Worm (Caenorhabditis elegans) whole organism, L4 larva: ENCODE data around the gene K07F5.7.

ENCODE experiments used
- F49E8.2 ChIP-seq: sonication (generic microtip); optimal IDR thresholded peaks from 2 replicates; lab custom pipeline; 2016; ENCODE audit warnings: missing compliant biosample characterization, mild to moderate bottlenecking, missing genetic modification characterization, borderline replicate concordance
- T26A8.4 ChIP-seq: fragments of 200-800 bp; sonication (Bioruptor generic); IDR thresholded peaks from 2 replicates; pipeline ENCODE4 v1.3.6; 2022; ENCODE audit warnings: missing genetic modification characterization, missing compliant biosample characterization
- Y48G9A.11 ChIP-seq: fragments of 200-800 bp; sonication (Bioruptor generic); IDR thresholded peaks from 2 replicates; pipeline ENCODE4 v1.3.6; 2022; ENCODE audit warnings: missing genetic modification reagents, missing genetic modification characterization, missing compliant biosample characterization
- Y75B8A.6 ChIP-seq: fragments of 200-800 bp; sonication (Bioruptor generic); IDR thresholded peaks from 2 replicates; pipeline ENCODE4 v1.3.6; 2022; ENCODE audit warnings: missing genetic modification reagents, missing genetic modification characterization, missing compliant biosample characterization
- aly-2 ChIP-seq: sonication (generic microtip); optimal IDR thresholded peaks from 2 replicates; lab custom pipeline; 2018; ENCODE audit warnings: missing biosample characterization, missing genetic modification characterization
- ama-1 ChIP-seq: fragments of 150-350 bp; optimal IDR thresholded peaks from 2 replicates; lab custom pipeline; 2014; ENCODE audit warnings: inconsistent platforms, mixed read lengths
- arid-1 ChIP-seq: fragments of 200-800 bp; sonication (Bioruptor generic); conservative IDR thresholded peaks from 2 replicates; pipeline ENCODE4 v1.3.6; 2022; ENCODE audit warnings: missing genetic modification reagents, missing genetic modification characterization, missing compliant biosample characterization
- attf-4 ChIP-seq: sonication (generic microtip); optimal IDR thresholded peaks from 3 replicates; lab custom pipeline; 2017; ENCODE audit warnings: missing biosample characterization, missing genetic modification characterization
- ceh-32 ChIP-seq: sonication (generic microtip); optimal IDR thresholded peaks from 2 replicates; lab custom pipeline; 2016; ENCODE audit warnings: mild to moderate bottlenecking, missing genetic modification characterization, missing compliant biosample characterization; ENCODE audit not compliant: poor library complexity
- ceh-44 ChIP-seq: fragments of 200-800 bp; sonication (Bioruptor generic); IDR thresholded peaks from 2 replicates; pipeline ENCODE4 v1.3.6; 2022; ENCODE audit warnings: missing genetic modification reagents, missing genetic modification characterization, missing compliant biosample characterization
- ceh-82 ChIP-seq: sonication (generic microtip); optimal IDR thresholded peaks from 2 replicates; lab custom pipeline; 2017; ENCODE audit warnings: missing biosample characterization, missing genetic modification characterization
- ces-1 ChIP-seq: fragments of 150-350 bp; sonication (generic microtip); optimal IDR thresholded peaks from 4 replicates; lab custom pipeline; 2014; ENCODE audit warnings: missing biosample characterization, missing genetic modification reagents, missing genetic modification characterization
- cey-2 ChIP-seq: sonication (generic microtip); optimal IDR thresholded peaks from 3 replicates; lab custom pipeline; 2017; ENCODE audit warnings: missing genetic modification characterization, mild to moderate bottlenecking, missing compliant biosample characterization, antibody characterized with exemption, borderline replicate concordance; ENCODE audit not compliant: insufficient read depth
- ctbp-1 ChIP-seq: fragments of 200-800 bp; sonication (Bioruptor generic); IDR thresholded peaks from 2 replicates; pipeline ENCODE4 v1.3.6; 2022; ENCODE audit warnings: missing genetic modification reagents, missing genetic modification characterization, missing compliant biosample characterization
- daf-12 ChIP-seq: fragments of 150-350 bp; optimal IDR thresholded peaks from 2 replicates; lab custom pipeline; 2014; ENCODE audit warnings: missing biosample characterization, missing genetic modification reagents, missing genetic modification characterization
- dmd-9 ChIP-seq: fragments of 200-800 bp; sonication (Bioruptor generic); IDR thresholded peaks from 2 replicates; pipeline ENCODE4 v1.3.6; 2022; ENCODE audit warnings: missing genetic modification reagents, missing genetic modification characterization, missing compliant biosample characterization
- dpl-1 ChIP-seq: fragments of 150-350 bp; optimal IDR thresholded peaks from 2 replicates; lab custom pipeline; 2014; ENCODE audit warnings: missing biosample characterization, missing genetic modification reagents, missing genetic modification characterization
- egl-27 ChIP-seq: sonication (generic microtip); optimal IDR thresholded peaks from 3 replicates; lab custom pipeline; 2017; ENCODE audit warnings: missing biosample characterization, missing genetic modification reagents, missing genetic modification characterization
- fos-1 ChIP-seq: fragments of 150-350 bp; optimal IDR thresholded peaks from 2 replicates; lab custom pipeline; 2014; ENCODE audit warnings: missing biosample characterization, missing genetic modification characterization
- jun-1 ChIP-seq: fragments of 150-350 bp; optimal IDR thresholded peaks from 2 replicates; lab custom pipeline; 2014; ENCODE audit warnings: missing biosample characterization, missing genetic modification reagents, missing genetic modification characterization
- lim-7 ChIP-seq: fragments of 200-800 bp; sonication (Bioruptor generic); IDR thresholded peaks from 2 replicates; pipeline ENCODE4 v1.3.6; 2022; ENCODE audit warnings: missing genetic modification characterization, missing compliant biosample characterization
- lin-13 ChIP-seq: fragments of 150-350 bp; optimal IDR thresholded peaks from 2 replicates; lab custom pipeline; 2014; ENCODE audit warnings: missing biosample characterization, missing genetic modification reagents, missing genetic modification characterization
- lin-38 ChIP-seq: fragments of 200-800 bp; sonication (Bioruptor generic); IDR thresholded peaks from 2 replicates; pipeline ENCODE4 v1.3.6; 2022; ENCODE audit warnings: missing genetic modification reagents, missing genetic modification characterization, missing compliant biosample characterization
- lin-39 ChIP-seq: fragments of 150-350 bp; optimal IDR thresholded peaks from 2 replicates; lab custom pipeline; 2014; ENCODE audit warnings: missing biosample characterization, missing genetic modification reagents, missing genetic modification characterization
- madf-9 ChIP-seq: fragments of 200-800 bp; sonication (Bioruptor generic); conservative IDR thresholded peaks from 2 replicates; pipeline ENCODE4 v1.3.6; 2022; ENCODE audit warnings: missing genetic modification reagents, missing genetic modification characterization, missing compliant biosample characterization
- mdl-1 ChIP-seq, 2 experiments: fragments of 150-350 bp in 1 of 2; sonication (generic microtip) in 1 of 2; optimal IDR thresholded peaks; 2 replicates each; lab custom pipeline; 2014 to 2017; ENCODE audit warnings: missing biosample characterization in 2 of 2, missing genetic modification characterization in 2 of 2
- mxl-2 ChIP-seq: fragments of 200-800 bp; sonication (Bioruptor generic); conservative IDR thresholded peaks from 2 replicates; pipeline ENCODE4 v1.3.6; 2022; ENCODE audit warnings: missing genetic modification reagents, missing genetic modification characterization, missing compliant biosample characterization
- mxl-3 ChIP-seq: fragments of 200-800 bp; sonication (Bioruptor generic); optimal IDR thresholded peaks from 2 replicates; lab custom pipeline; 2018; ENCODE audit warnings: mild to moderate bottlenecking, missing genetic modification characterization, missing compliant biosample characterization
- nhr-102 ChIP-seq: sonication (generic microtip); optimal IDR thresholded peaks from 2 replicates; lab custom pipeline; 2016; ENCODE audit warnings: mild to moderate bottlenecking, missing genetic modification characterization, moderate library complexity, missing compliant biosample characterization
- nhr-6 ChIP-seq: fragments of 150-350 bp; optimal IDR thresholded peaks from 2 replicates; lab custom pipeline; 2014; ENCODE audit warnings: missing biosample characterization, missing genetic modification characterization
- nhr-76 ChIP-seq: fragments of 150-350 bp; optimal IDR thresholded peaks from 2 replicates; lab custom pipeline; 2014; ENCODE audit warnings: missing biosample characterization, missing genetic modification characterization
- nhr-77 ChIP-seq: fragments of 150-350 bp; optimal IDR thresholded peaks from 2 replicates; lab custom pipeline; 2014; ENCODE audit warnings: missing biosample characterization, missing genetic modification characterization
- pha-4 ChIP-seq, 2 experiments: fragments of 150-350 bp in 1 of 2; fragments of 200-800 bp in 1 of 2; sonication (Bioruptor generic) in 1 of 2; IDR thresholded peaks in 1 of 2; optimal IDR thresholded peaks in 1 of 2; 2 replicates each; pipeline versions ENCODE4 v1.3.6 to Lab custom; 2014 to 2022; ENCODE audit warnings: missing genetic modification characterization in 2 of 2, missing genetic modification reagents in 2 of 2, missing biosample characterization in 1 of 2, missing compliant biosample characterization in 1 of 2
- set-16 ChIP-seq: fragments of 200-800 bp; sonication (Bioruptor generic); IDR thresholded peaks from 2 replicates; pipeline ENCODE4 v1.3.6; 2022; ENCODE audit warnings: missing genetic modification reagents, missing genetic modification characterization, missing compliant biosample characterization
- skn-1 ChIP-seq: fragments of 150-350 bp; optimal IDR thresholded peaks from 2 replicates; lab custom pipeline; 2014; ENCODE audit warnings: missing biosample characterization, missing genetic modification characterization
- spr-1 ChIP-seq: sonication (generic microtip); optimal IDR thresholded peaks from 2 replicates; lab custom pipeline; 2016; ENCODE audit warnings: mild to moderate bottlenecking, missing genetic modification characterization, missing compliant biosample characterization
- spr-3 ChIP-seq: fragments of 200-800 bp; sonication (Bioruptor generic); optimal IDR thresholded peaks from 2 replicates; lab custom pipeline; 2018; ENCODE audit warnings: mild to moderate bottlenecking, missing genetic modification characterization, missing compliant biosample characterization
- tra-1 ChIP-seq: fragments of 200-800 bp; sonication (Bioruptor generic); IDR thresholded peaks from 2 replicates; pipeline ENCODE4 v1.3.6; 2022; ENCODE audit warnings: missing genetic modification reagents, missing genetic modification characterization, missing compliant biosample characterization
- vab-7 ChIP-seq: fragments of 200-800 bp; sonication (Bioruptor generic); IDR thresholded peaks from 2 replicates; pipeline ENCODE4 v1.3.6; 2022; ENCODE audit warnings: missing genetic modification reagents, missing genetic modification characterization, missing compliant biosample characterization
- zfp-3 ChIP-seq: fragments of 200-800 bp; sonication (Bioruptor generic); conservative IDR thresholded peaks from 2 replicates; pipeline ENCODE4 v1.3.6; 2022; ENCODE audit warnings: missing genetic modification reagents, missing genetic modification characterization, missing compliant biosample characterization
- zip-11 ChIP-seq: fragments of 200-800 bp; sonication (Bioruptor generic); IDR thresholded peaks from 2 replicates; pipeline ENCODE4 v1.3.6; 2022; ENCODE audit warnings: missing genetic modification characterization, missing compliant biosample characterization
- ztf-11 ChIP-seq: fragments of 150-350 bp; optimal IDR thresholded peaks from 2 replicates; lab custom pipeline; 2014; ENCODE audit warnings: missing biosample characterization, missing genetic modification characterization

K07F5.7 gene

DNA sequence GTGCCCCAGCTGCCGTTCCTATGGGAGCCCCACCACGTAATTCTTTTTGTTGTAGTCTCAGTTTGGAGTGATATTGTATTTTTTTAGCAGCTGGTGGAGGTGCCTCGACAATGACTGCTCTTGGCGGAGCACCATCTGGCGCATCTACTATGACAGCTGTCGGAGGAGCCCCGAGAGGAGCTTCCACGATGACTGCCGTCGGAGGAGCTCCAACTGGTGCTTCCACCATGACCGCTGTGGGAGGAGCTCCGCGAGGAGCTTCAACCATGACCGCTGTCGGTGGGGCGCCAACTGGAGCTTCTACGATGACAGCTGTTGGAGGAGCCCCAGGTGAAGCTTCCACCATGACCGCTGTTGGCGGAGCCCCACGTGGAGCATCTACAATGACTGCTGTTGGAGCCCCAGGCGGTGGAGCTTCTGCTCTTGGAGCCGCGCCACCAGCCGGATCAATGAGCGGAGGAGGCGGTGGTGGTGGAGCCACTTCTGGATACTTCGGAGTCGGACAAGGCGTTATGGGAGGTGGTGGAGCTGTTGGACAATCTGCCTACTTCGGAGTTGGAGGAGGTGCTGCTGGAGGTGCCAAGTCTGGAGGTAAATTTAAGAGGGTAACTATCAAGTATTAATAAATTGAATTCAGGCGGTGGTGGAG, 5.0 kb upstream of the K07F5.7 start:
- TF ChIP-seq cey-2 (tag; lab: Kevin White, UChicago) (no peak), set-16 (GFP tag; lab: Robert Waterston, UW) (peak; percentile 93), skn-1 (no peak), mxl-2 (GFP tag; lab: Robert Waterston, UW) (no peak), daf-12 (no peak), lin-38 (GFP tag; lab: Robert Waterston, UW) (no peak), madf-9 (no peak)

DNA sequence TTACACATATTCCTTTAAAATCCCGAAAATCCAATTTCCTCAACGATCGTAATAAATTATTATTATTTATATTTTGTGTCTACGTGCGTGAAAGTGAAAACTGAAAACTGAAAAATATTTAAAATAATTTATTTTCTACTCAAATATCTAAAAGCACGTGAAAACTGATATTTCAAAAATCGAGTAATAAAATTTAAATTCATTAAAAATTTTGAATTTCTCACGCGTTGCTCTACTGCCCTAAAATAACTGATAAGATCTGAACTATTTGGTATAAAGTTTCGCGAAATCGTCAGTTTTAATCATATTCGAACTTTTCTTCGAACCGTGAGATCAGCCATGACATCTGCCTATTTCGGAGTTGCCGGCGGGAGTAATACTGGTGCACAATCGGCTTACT, 4.3 kb upstream of the K07F5.7 start, which contains the start of gene ssq-1:
Gene ssq-1 (plus strand): TSS at position 301 of the 400 bp plus-strand sequence.
- TF ChIP-seq ceh-32 (no peak), pha-4 (GFP tag; IDR thresholded peaks at IDR 0.05; lab: Robert Waterston, UW) (no peak), pha-4 (tag; optimal IDR thresholded peaks at IDR 0.05; lab: Kevin White, UChicago) (no peak), vab-7 (GFP tag; lab: Robert Waterston, UW) (no peak), lim-7 (GFP tag; lab: Robert Waterston, UW) (no peak), nhr-77 (tag; lab: Kevin White, UChicago) (no peak)
- TF ChIP-seq, all 104 proteins: peak for 0

DNA sequence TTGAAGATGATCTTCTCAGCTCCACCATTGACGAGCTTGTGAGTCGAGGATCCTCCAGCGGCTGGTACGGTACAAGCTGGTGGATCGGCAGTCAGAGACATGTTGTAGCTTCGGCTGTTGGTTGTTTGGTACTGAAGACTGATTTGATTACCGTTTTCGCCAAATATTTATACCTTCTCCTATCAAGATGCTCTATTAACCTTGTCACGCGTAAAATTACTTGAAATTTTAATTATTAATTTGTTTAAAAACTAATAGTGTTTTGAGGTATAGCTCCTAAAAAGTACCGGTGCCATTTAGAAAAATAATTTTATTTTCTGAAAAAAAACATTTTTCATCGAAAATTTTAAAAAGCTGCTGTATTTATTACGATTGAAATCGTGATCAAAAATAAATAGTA, 3.0 kb upstream of the K07F5.7 start, which contains the start of gene ssp-10:
Gene ssp-10 (minus strand): TSS at position 101 of the 400 bp plus-strand sequence.
- no peak for TF ChIP-seq ces-1 (GFP tag; lab: Kevin White, UChicago)
- TF ChIP-seq attf-4 (tag; lab: Kevin White, UChicago): no peak
- no peak for TF ChIP-seq tra-1 (GFP tag; lab: Robert Waterston, UW)
- TF ChIP-seq Y75B8A.6: no peak
- TF ChIP-seq spr-3 (GFP tag; lab: Kevin White, UChicago): no peak
- no peak for TF ChIP-seq ceh-82 (tag; lab: Kevin White, UChicago)
- no peak for TF ChIP-seq lin-39 (tag; lab: Kevin White, UChicago)
- TF ChIP-seq set-16 (GFP tag; lab: Robert Waterston, UW): no peak
- no peak for TF ChIP-seq T26A8.4 (GFP tag; lab: Robert Waterston, UW)
- TF ChIP-seq lin-13: no peak

DNA sequence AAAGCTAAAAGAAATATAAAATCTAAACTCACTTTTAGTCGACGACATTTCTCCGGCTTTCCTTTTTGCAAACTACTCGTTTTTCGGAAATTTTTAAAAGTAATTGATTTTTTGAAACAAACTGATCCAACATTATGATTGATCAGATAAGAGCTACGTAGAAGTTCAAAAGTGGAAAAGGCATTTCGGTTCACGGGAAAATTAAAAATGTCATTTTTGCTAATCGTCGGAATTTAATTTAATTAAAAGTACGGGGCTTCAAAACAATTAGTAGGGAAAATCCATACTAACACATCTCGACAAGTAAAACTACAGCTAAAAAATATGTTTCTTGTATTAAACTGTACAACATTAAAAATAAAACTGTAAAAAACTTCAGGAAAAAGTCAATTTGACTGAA, 1.6 kb upstream of the K07F5.7 start, which contains the start of gene K07F5.8:
Gene K07F5.8 (minus strand): TSS at position 101 of the 400 bp plus-strand sequence.
- TF ChIP-seq spr-1 (no peak), egl-27 (no peak), nhr-77 (tag; lab: Kevin White, UChicago) (no peak), ceh-44 (GFP tag; lab: Robert Waterston, UW) (no peak), F49E8.2 (tag; lab: Kevin White, UChicago) (no peak), nhr-76 (tag; lab: Kevin White, UChicago) (no peak), nhr-102 (tag; lab: Kevin White, UChicago) (no peak), fos-1 (tag; lab: Kevin White, UChicago) (no peak), mxl-2 (GFP tag; lab: Robert Waterston, UW) (no peak), aly-2 (tag; lab: Kevin White, UChicago) (no peak), dpl-1 (no peak), nhr-6 (tag; lab: Kevin White, UChicago) (no peak), ama-1 (lab: Kevin White, UChicago) (no peak), attf-4 (tag; lab: Kevin White, UChicago) (no peak), ztf-11 (tag; lab: Kevin White, UChicago) (no peak)

DNA sequence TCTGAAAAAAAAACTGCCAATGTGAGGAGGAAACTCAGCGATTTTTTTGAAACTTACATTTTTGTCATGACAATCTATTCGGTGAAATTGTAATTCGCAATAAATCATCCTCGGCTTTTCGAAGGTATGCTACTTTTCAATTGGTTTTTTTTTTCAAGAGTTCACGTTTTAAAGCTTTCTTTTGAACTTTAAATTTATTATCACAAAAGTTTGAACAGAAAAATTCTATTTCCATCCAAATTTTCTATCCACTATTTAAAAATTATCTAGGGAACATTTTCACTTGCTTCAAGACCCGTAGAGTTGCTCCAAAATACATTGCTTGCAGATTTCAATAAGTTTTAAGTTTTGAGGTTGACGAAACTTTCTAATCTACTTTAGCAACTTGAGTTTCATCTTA, 1.4 kb downstream of the K07F5.7 start, which contains the start of gene K07F5.6:
Gene K07F5.6 (minus strand): TSS at position 101 of the 400 bp plus-strand sequence.
- TF ChIP-seq vab-7 (GFP tag; lab: Robert Waterston, UW) (no peak), attf-4 (tag; lab: Kevin White, UChicago) (no peak), Y75B8A.6 (no peak), mxl-3 (GFP tag; lab: Kevin White, UChicago) (no peak), arid-1 (GFP tag; lab: Robert Waterston, UW) (no peak), dmd-9 (GFP tag; lab: Robert Waterston, UW) (no peak), jun-1 (no peak), zip-11 (GFP tag; lab: Robert Waterston, UW) (no peak), ztf-11 (tag; lab: Kevin White, UChicago) (no peak), mdl-1 (tag; optimal IDR thresholded peaks at IDR 0.05; lab: Kevin White, UChicago) (no peak), ctbp-1 (GFP tag; lab: Robert Waterston, UW) (no peak), zfp-3 (GFP tag; lab: Robert Waterston, UW) (no peak), Y48G9A.11 (GFP tag; lab: Robert Waterston, UW) (no peak)
